Fruit fly (Drosophila melanogaster) S2 (cell line): ENCODE measurements around the gene PGS1.

Source experiments
- CG8478 ChIP-seq: fragments of >200 bp; optimal IDR thresholded peaks from 2 replicates; lab custom pipeline; 2018
- CTCF ChIP-seq, 2 experiments: fragments of >200 bp; optimal IDR thresholded peaks; 2 replicates each; lab custom pipeline; 2018

- TF ChIP-seq CTCF (optimal IDR thresholded peaks at IDR 0.05; lab: Kevin White, UChicago) (no peak), CG8478 (lab: Kevin White, UChicago) (no peak)
Observed at dm6 chr3R:18742358-18743269, 3.2 kb downstream of the PGS1 start.
